Worm (Caenorhabditis elegans): ENCODE data around the gene slc-5A12.

slc-5A12 gene

DNA sequence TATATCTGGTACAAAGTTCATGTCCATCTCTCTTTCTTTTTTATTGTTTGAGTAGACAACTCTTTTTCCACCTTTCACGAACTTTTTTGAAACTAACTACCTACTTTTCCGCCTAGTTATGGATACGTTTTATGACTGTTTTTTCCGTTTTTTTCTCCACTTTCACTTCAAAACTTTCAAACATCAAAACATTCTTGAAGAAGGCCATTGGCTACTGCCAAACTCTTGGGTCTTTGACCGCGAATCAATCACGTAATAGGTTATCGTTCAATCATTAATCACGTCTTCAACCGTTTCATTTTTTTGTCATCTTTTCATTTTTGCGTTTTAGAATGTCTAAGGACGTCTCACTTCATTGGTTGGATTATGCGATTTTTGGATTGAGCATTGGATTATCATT is at the start of gene slc-5A12:
Gene slc-5A12, plus strand, starts transcription at position 333 of the 400 bp plus-strand sequence.
- TF ChIP-seq dao-5 (tag; optimal IDR thresholded peaks at IDR 0.05): no peak
- no peak for TF ChIP-seq W03F9.2 (tag; optimal IDR thresholded peaks at IDR 0.05)
- no peak for TF ChIP-seq him-1 (tag; optimal IDR thresholded peaks at IDR 0.05)

DNA sequence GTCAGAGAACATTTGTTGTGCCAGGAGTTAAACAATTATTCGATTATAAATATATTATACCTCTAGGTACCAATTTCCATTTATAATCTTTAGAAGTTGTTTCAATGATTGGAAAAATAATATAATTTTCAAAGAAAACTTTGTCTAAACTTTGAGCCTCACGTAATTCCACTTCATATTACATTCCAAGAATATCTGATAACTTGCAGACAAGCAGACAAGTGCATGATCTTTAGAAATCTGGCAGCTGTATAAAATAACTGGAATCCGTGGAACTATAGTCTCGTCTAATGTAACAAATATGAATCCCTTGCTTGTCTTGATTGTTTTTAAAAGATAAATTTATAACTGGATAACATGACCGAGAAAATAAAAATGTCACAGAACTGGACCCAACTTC is 44.7 kb upstream of the slc-5A12 start:
- TF ChIP-seq him-1 (tag; optimal IDR thresholded peaks at IDR 0.05): no peak

DNA sequence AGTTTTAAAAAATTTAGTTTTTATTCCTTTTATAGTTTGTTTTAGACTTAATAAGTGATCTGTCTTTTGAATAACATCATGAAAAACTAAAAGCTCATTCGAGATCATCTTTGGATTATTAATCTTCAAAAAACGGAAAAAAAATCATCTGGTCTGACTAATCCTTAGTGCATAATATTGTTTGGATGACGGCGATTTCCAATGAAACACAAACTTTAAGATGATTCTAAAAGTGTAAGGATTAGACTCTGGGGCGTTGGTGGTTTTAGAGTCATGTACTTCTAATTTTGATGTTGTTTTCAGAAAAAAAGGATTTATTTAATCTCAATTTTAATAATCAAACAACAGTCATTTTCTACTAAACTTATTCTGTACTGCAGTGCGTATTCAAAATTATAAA is 43.9 kb upstream of the slc-5A12 start:
- TF ChIP-seq him-1 (tag; optimal IDR thresholded peaks at IDR 0.05) (no peak), dao-5 (tag; optimal IDR thresholded peaks at IDR 0.05) (no peak), W03F9.2 (tag; optimal IDR thresholded peaks at IDR 0.05) (no peak)

DNA sequence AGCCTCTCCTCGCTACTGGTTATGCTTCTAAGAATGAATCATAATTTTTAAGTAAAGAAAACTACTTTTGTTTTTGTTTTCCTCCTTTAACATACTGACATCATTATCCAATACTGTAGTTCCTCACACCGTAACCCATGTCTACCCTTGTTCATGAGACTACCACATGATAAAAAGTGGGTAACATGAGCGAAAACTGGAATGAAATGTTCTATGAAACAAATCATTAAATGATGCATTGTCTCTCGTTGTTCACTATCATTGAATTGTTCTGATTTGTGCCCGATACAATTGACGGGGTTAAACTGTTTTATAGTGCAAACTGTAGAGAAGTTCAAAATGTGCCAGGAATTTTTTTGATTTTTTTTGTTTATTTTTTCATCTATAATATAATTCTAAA is 39.5 kb upstream of the slc-5A12 start:
- TF ChIP-seq him-1 (tag; optimal IDR thresholded peaks at IDR 0.05) (no peak), W03F9.2 (tag; optimal IDR thresholded peaks at IDR 0.05) (no peak), dao-5 (tag; optimal IDR thresholded peaks at IDR 0.05) (no peak)

DNA sequence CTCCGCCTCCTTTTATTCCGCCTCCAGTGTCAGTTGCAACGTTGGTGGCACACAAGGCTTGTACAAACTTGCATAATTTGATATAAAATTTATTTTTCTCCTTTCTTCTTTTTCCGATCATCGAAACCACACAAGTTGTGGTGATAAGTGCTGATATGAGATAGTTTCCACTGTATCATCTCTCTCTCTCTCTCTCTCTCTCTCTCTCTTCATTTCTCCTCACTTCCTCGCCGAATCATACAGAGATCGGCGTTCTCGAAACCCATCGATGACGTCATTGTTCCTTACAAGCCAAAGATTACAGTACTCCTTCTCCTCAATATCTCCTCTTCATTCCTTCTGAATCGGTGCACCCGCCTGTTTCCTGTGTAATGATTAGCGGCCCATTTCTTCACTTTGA is 37.9 kb upstream of the slc-5A12 start, which contains the start of gene nhr-43:
Gene nhr-43, plus strand, starts transcription at position 233 of the 400 bp plus-strand sequence.
- no peak for TF ChIP-seq W03F9.2 (tag; optimal IDR thresholded peaks at IDR 0.05)
- TF ChIP-seq him-1 (tag; optimal IDR thresholded peaks at IDR 0.05): no peak
- TF ChIP-seq dao-5 (tag; optimal IDR thresholded peaks at IDR 0.05): no peak

DNA sequence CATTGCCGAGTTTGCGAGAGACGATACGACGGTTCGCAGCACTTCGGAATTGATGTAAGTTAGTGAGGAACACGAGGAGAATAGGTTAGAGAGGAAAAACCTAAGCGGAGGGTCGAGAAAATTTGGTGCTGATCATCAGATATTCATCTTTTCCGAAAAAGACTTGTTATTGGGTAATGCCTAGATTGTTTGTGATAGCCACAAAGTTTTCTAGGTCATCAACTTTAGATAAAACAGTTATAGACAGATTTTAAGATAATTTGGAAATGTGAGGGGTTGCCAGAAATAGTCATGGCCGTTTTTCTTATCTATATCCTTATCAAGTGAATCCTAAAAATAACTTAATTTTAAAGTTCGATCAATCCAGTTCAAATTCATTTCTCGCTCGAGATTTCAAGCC is 36.8 kb upstream of the slc-5A12 start:
- no peak for TF ChIP-seq W03F9.2 (tag; optimal IDR thresholded peaks at IDR 0.05)
- no peak for TF ChIP-seq dao-5 (tag; optimal IDR thresholded peaks at IDR 0.05)
- TF ChIP-seq him-1 (tag; optimal IDR thresholded peaks at IDR 0.05): no peak

DNA sequence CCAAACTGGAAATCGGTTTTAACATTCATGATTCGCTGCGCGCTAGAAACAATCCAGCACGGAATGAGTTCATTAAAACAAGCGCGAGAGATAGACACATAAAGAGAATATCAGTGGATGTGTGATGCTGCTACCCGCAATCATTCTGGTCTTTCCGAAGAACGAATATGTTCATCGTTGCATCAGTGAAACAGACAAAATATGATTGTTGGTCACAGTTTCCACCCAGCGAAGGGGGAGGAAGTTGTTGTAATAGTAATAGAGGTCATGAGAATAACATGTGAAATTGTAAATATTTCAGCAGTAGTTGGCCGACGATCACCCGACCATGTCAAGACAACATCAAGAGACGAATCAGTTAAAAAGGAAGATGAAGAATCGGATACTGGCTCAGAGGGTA is 36.0 kb upstream of the slc-5A12 start:
- no peak for TF ChIP-seq W03F9.2 (tag; optimal IDR thresholded peaks at IDR 0.05)
- TF ChIP-seq him-1 (tag; optimal IDR thresholded peaks at IDR 0.05): no peak
- no peak for TF ChIP-seq dao-5 (tag; optimal IDR thresholded peaks at IDR 0.05)

DNA sequence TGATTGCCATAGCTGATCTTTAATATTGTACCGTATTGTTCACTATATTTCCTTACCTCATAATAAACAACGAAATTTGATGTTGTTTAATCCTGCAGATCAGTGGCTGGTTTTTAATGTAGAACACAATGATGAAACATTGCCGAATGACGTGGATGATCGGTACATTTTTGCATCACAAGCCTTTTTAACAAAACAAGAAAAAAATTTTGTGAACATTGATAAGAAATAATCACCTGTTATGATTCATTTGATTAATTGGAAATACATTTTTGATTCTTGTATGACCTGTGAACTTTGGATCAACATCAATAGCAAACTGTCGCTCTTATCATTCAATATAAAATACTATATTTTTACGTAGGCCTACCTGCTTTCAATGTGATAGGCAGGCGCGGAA is 34.4 kb upstream of the slc-5A12 start:
- no peak for TF ChIP-seq dao-5 (tag; optimal IDR thresholded peaks at IDR 0.05)
- no peak for TF ChIP-seq W03F9.2 (tag; optimal IDR thresholded peaks at IDR 0.05)
- TF ChIP-seq him-1 (tag; optimal IDR thresholded peaks at IDR 0.05): no peak

DNA sequence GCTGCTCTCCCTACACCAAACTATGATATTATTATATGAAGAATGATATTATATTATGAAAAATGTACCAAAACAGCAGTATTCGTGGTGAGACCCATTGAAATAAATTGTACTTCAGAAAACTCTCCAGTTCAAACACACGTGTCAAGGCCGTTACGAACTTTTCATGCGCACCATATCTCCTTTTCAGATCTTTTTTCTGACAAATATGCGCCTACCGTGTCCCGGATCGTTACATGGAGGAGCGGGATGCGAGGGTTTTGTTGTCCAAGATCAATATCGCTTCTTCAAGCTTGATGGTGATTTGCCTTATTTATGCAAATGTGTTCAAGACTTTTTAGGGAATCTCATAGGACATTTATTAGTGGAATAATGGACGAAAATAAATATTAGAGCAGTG is 33.5 kb upstream of the slc-5A12 start:
- TF ChIP-seq W03F9.2 (tag; optimal IDR thresholded peaks at IDR 0.05): no peak
- no peak for TF ChIP-seq him-1 (tag; optimal IDR thresholded peaks at IDR 0.05)

DNA sequence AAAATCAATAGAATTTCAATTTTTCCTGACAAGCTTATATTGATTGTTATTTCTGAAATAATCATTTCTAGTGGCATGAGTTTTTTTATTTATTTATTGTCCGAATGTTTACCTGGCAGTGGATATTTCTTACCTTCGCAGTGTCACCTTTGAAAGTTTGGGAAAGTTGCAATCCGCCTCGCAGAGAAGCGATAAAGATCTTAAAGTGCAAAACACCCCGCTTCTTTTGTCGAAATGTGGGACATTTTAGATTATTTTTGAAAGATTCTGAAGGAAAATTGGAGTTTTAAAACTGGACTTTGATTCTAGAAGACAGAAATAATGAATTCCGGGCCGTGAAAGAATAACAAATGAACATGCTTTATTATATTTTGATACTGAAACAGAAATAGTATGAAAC is 28.5 kb upstream of the slc-5A12 start:
- TF ChIP-seq him-1 (tag; optimal IDR thresholded peaks at IDR 0.05): no peak
- no peak for TF ChIP-seq W03F9.2 (tag; optimal IDR thresholded peaks at IDR 0.05)
- TF ChIP-seq dao-5 (tag; optimal IDR thresholded peaks at IDR 0.05): no peak

DNA sequence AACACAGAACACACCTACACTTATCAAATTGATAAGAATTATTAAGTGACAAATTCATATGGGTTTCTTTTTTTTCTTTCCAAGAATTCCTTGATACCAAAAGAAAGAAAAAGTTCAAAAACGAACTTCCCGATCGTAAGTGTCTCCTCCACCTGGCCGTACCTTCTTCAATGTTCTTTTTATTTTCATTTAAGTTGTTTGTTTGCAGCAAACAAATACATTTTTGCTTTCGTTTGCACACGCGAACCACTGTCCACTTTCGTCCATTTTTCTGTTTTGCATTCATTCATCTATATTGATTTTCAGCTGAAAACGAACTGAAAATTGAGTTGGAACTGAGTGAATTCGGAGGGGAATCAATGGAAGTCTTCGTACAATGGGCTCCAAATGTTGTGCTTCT is 25.5 kb upstream of the slc-5A12 start, which contains the start of gene VZK822L.2:
Gene VZK822L.2, plus strand, starts transcription at position 301 of the 400 bp plus-strand sequence.
- TF ChIP-seq him-1 (tag; optimal IDR thresholded peaks at IDR 0.05): no peak
- no peak for TF ChIP-seq W03F9.2 (tag; optimal IDR thresholded peaks at IDR 0.05)
- no peak for TF ChIP-seq dao-5 (tag; optimal IDR thresholded peaks at IDR 0.05)

DNA sequence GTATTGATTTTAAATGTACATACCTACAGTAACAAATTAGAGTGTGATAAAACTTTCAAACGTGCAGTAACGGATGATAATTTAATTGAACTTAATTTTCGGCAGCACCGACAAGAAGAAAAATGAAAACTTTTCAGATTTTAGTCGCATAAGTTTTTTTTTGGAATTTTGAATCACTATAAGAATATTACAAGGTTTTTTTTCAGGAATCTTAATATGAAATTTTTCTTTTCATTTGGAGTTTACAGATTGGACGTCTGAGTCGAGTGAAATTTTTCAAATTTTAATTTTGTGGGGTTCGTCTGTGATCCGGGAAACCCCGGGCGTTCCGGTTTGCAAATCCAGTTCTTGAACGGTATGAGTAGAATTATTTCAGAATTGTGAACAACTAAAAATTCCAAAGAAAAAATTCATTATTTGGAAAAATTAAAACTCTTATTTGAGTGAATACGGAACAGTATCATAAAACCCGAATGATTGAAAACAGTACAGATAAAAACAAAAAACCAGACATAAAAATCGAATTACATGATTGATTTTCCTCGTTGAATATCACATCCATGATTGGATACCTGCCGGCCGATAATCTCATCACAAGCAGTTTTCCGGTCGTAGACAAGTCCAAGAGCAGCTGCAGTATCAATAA is 23.8 kb upstream of the slc-5A12 start:
- no peak for TF ChIP-seq W03F9.2 (tag; optimal IDR thresholded peaks at IDR 0.05)
- no peak for TF ChIP-seq dao-5 (tag; optimal IDR thresholded peaks at IDR 0.05)
- no peak for TF ChIP-seq him-1 (tag; optimal IDR thresholded peaks at IDR 0.05)

DNA sequence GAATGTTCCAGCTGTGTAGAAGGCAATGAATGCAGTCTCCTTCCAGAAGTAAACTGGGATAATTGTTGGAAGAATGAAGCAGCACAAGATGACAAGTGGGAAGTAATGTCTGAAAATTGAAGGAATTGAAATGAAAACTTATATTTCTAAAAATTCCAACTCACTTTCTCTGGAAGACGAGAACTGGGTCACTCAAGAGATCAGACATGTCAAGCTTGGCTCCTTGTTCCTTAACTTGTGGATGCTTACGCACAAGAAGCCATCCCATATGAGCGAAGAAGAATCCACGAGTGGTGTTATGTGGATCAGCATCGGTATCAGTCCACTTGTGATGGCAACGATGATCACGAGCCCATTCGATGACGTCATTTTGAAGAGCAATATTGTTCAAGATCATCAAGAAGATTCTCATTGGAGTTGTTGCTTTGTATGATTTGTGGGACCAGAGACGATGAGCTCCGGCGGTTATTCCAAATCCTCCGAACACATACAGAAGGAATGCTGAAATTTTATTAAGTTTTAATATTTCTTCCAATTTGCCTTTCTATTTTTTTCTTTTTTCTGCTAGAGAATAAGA is 22.9 kb upstream of the slc-5A12 start:
- TF ChIP-seq W03F9.2 (tag; optimal IDR thresholded peaks at IDR 0.05): no peak
- TF ChIP-seq dao-5 (tag; optimal IDR thresholded peaks at IDR 0.05): no peak
- no peak for TF ChIP-seq him-1 (tag; optimal IDR thresholded peaks at IDR 0.05)

DNA sequence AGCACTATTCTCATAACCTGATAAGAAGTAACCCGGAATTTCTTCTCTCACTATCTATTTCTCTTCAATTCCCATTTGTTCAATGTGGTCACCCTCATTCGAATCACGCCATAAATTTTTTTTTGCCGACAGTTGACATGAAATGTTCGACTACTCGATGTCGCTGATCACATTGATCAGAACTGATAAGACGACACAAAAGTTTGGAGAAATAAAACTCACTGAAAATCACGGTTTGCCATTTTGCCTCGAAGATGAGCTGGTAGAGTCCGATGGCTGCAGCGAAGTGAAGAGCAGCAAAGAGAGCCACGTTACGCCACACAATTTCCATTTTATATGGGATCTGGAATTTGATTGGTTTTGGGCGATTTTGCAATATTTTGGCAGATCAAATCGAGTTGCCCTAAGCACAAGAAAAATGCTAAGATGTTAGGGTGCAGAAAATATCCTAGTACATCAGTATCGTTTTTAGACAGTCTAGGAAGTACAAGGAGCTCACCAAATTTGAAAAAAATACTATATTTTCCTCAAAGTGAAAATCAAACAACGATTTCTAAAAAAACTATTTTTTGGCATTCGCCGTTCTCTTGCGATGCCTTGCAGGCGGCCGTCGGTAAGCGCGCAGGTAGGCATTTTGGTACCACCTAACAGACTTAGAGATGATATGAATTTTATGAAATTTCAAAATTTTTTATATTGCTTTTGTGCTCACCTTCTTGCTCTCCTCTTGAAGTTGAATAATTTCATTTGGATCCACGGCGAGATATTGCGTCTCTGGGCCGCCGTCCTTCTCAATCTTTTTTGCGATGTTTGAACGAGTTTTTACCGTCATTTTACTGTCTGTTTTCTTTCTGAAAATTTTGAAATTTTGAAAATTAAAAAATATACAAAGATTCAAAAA is 22.1 kb upstream of the slc-5A12 start, which contains the start of gene fat-6:
Gene fat-6, minus strand, starts transcription at position 851 of the 901 bp plus-strand sequence.
- no peak for TF ChIP-seq him-1 (tag; optimal IDR thresholded peaks at IDR 0.05)
- no peak for TF ChIP-seq dao-5 (tag; optimal IDR thresholded peaks at IDR 0.05)
- TF ChIP-seq W03F9.2 (tag; optimal IDR thresholded peaks at IDR 0.05): no peak

All from whole organism, L4/young adult.